Fruit fly (Drosophila melanogaster): ENCODE measurements around the gene CG14297.
A peak's percentile ranks its signal among the peaks of the same experiment; 100 is the strongest.

Gene CG14297

dm6 chr3R:18910923-18911322, 13.0 kb downstream of the CG14297 start (continued):
- TF ChIP-seq D19A (tag; optimal IDR thresholded peaks at IDR 0.05) (peak; percentile 41), CG10565 (GFP tag; optimal IDR thresholded peaks at IDR 0.05) (no peak), CG7745 (tag; optimal IDR thresholded peaks at IDR 0.05) (no peak), CG14441 (GFP tag; IDR thresholded peaks at IDR 0.05) (no peak), yki (optimal IDR thresholded peaks at IDR 0.05) (no peak), CG12391 (tag; optimal IDR thresholded peaks at IDR 0.05) (peak; percentile 16), kah (GFP tag; optimal IDR thresholded peaks at IDR 0.05) (no peak), row (GFP tag; IDR thresholded peaks at IDR 0.05) (peak; percentile 40; the same call in 2 of the 3 replicates), CG6175 (GFP tag; IDR thresholded peaks at IDR 0.05) (no peak), CG10209 (GFP tag; optimal IDR thresholded peaks at IDR 0.05) (peak; percentile 16), Hand (GFP tag; optimal IDR thresholded peaks at IDR 0.05) (peak; percentile 49), pho (GFP tag; optimal IDR thresholded peaks at IDR 0.05) (no peak), Taf1 (GFP tag; IDR thresholded peaks at IDR 0.05) (no peak), NfI (GFP tag; optimal IDR thresholded peaks at IDR 0.05) (no peak), amos (GFP tag; IDR thresholded peaks at IDR 0.05; ENCODE audit: partially characterized antibody) (no peak), fd102C (GFP tag; optimal IDR thresholded peaks at IDR 0.05) (no peak), bcd (GFP tag; optimal IDR thresholded peaks at IDR 0.05) (no peak), CG17186 (GFP tag; optimal IDR thresholded peaks at IDR 0.05) (no peak), psq (GFP tag; optimal IDR thresholded peaks at IDR 0.05) (no peak), CG34224 (GFP tag; IDR thresholded peaks at IDR 0.05; ENCODE audit: partially characterized antibody) (no peak), fd64A (GFP tag; optimal IDR thresholded peaks at IDR 0.05) (no peak), cad (GFP tag; optimal IDR thresholded peaks at IDR 0.05) (no peak), Bgb (GFP tag; IDR thresholded peaks at IDR 0.05; ENCODE audit: partially characterized antibody) (no peak), CG10267 (tag; optimal IDR thresholded peaks at IDR 0.05) (no peak), mld (GFP tag; IDR thresholded peaks at IDR 0.05; ENCODE audit: partially characterized antibody) (no peak), CG11456 (GFP tag; IDR thresholded peaks at IDR 0.05) (no peak), NFAT (GFP tag; IDR thresholded peaks at IDR 0.05) (no peak; the same call in 1 of the 2 replicates), CG6654 (GFP tag; optimal IDR thresholded peaks at IDR 0.05) (no peak), CG9817 (tag; optimal IDR thresholded peaks at IDR 0.05) (no peak), Xrp1 (GFP tag; IDR thresholded peaks at IDR 0.05) (peak; percentile 30; the same call in 1 of the 2 replicates), Adf1 (GFP tag; IDR thresholded peaks at IDR 0.05) (no peak), maf-S (GFP tag; optimal IDR thresholded peaks at IDR 0.05) (no peak), Neu2 (GFP tag; optimal IDR thresholded peaks at IDR 0.05; ENCODE audit: borderline replicate concordance) (no peak), CrebB (tag; optimal IDR thresholded peaks at IDR 0.05) (no peak), pros (GFP tag; optimal IDR thresholded peaks at IDR 0.05) (no peak), PHDP (tag; optimal IDR thresholded peaks at IDR 0.05) (peak; percentile 46), emc (GFP tag; optimal IDR thresholded peaks at IDR 0.05) (no peak), CG1024 (GFP tag; IDR thresholded peaks at IDR 0.05) (no peak), kni (GFP tag; optimal IDR thresholded peaks at IDR 0.05) (no peak), nmo (GFP tag; optimal IDR thresholded peaks at IDR 0.05) (no peak), CG17361 (GFP tag; IDR thresholded peaks at IDR 0.05) (no peak), Max (GFP tag; optimal IDR thresholded peaks at IDR 0.05) (no peak), CG7839 (tag; optimal IDR thresholded peaks at IDR 0.05) (peak; percentile 28), B-H2 (GFP tag; optimal IDR thresholded peaks at IDR 0.05) (no peak), CG10321 (GFP tag; IDR thresholded peaks at IDR 0.05) (no peak), kay (GFP tag; optimal IDR thresholded peaks at IDR 0.05) (no peak), CG15514 (GFP tag; optimal IDR thresholded peaks at IDR 0.05) (no peak), CG12942 (GFP tag; optimal IDR thresholded peaks at IDR 0.05) (no peak), en (GFP tag; optimal IDR thresholded peaks at IDR 0.05) (no peak), slou (GFP tag; optimal IDR thresholded peaks at IDR 0.05) (no peak), fd96Cb (tag; optimal IDR thresholded peaks at IDR 0.05) (no peak)

Data from whole organism, embryonic.